Fruit fly (Drosophila melanogaster): ENCODE measurements around the gene ATPsynCF6.

DNA sequence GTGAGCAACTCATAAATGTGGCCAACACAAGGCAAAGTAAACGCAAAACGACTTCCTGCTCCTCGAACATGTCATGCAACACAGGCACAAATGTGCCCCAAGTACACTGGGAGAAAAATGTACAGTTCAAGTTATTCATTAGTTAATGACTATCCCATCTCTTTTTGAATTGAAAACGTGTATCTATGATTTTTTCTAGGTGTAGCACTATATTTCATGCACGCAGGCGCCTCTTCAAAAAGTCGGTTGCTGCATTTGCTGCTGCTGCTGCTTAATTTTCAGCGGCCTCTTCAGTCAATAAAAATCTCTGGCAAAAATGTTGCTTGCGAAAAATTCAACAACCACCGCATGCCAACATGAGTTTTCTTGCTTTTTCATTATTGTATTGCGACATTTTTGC is 11.7 kb upstream of the ATPsynCF6 start:
- TF ChIP-seq CG12236 (GFP tag; optimal IDR thresholded peaks at IDR 0.05) (no peak), Dll (GFP tag; IDR thresholded peaks at IDR 0.05; ENCODE audit: partially characterized antibody) (no peak), gem (tag; optimal IDR thresholded peaks at IDR 0.05) (no peak), lola (GFP tag; optimal IDR thresholded peaks at IDR 0.05) (no peak), Adf1 (GFP tag; IDR thresholded peaks at IDR 0.05) (no peak), CG30403 (GFP tag; optimal IDR thresholded peaks at IDR 0.05) (no peak), CG17361 (GFP tag; IDR thresholded peaks at IDR 0.05) (no peak), Eip74EF (GFP tag; optimal IDR thresholded peaks at IDR 0.05) (no peak), CG7745 (tag; optimal IDR thresholded peaks at IDR 0.05) (no peak), cato (GFP tag; optimal IDR thresholded peaks at IDR 0.05; ENCODE audit: borderline replicate concordance) (no peak), maf-S (GFP tag; optimal IDR thresholded peaks at IDR 0.05) (no peak), gsb (GFP tag; IDR thresholded peaks at IDR 0.05) (no peak), MTF-1 (GFP tag; optimal IDR thresholded peaks at IDR 0.05; ENCODE audit: borderline replicate concordance) (no peak)

All from whole organism, embryonic.